Worm (Caenorhabditis elegans) whole organism, L4 larva: Measurements from ENCODE around the gene R09B5.11.
A peak's percentile ranks its signal among the peaks of the same experiment; 100 is the strongest.

ENCODE experiments used
- D1046.2 ChIP-seq: fragments of 200-800 bp; sonication (Bioruptor generic); IDR thresholded peaks from 2 replicates; pipeline ENCODE4 v1.3.6; 2022; ENCODE audit warnings: missing genetic modification characterization, missing compliant biosample characterization
- F26F4.8 ChIP-seq: fragments of 200-800 bp; sonication (Bioruptor generic); conservative IDR thresholded peaks from 2 replicates; pipeline ENCODE4 v1.3.6; 2022; ENCODE audit warnings: missing genetic modification characterization, missing compliant biosample characterization
- F37D6.2 ChIP-seq: sonication (generic microtip); optimal IDR thresholded peaks from 2 replicates; lab custom pipeline; 2016; ENCODE audit warnings: mild to moderate bottlenecking, missing genetic modification characterization, missing compliant biosample characterization
- F44E2.7 ChIP-seq: fragments of 200-800 bp; sonication (Bioruptor generic); IDR thresholded peaks from 2 replicates; pipeline ENCODE4 v2.1.2; 2022; ENCODE audit warnings: missing genetic modification characterization, missing compliant biosample characterization
- Y105C5A.15 ChIP-seq: fragments of 200-800 bp; sonication (Bioruptor generic); IDR thresholded peaks from 2 replicates; pipeline ENCODE4 v1.3.6; 2022; ENCODE audit warnings: missing genetic modification characterization, missing compliant biosample characterization
- Y75B8A.6 ChIP-seq: fragments of 200-800 bp; sonication (Bioruptor generic); IDR thresholded peaks from 2 replicates; pipeline ENCODE4 v1.3.6; 2022; ENCODE audit warnings: missing genetic modification reagents, missing genetic modification characterization, missing compliant biosample characterization
- ama-1 ChIP-seq: fragments of 150-350 bp; optimal IDR thresholded peaks from 2 replicates; lab custom pipeline; 2014; ENCODE audit warnings: inconsistent platforms, mixed read lengths
- arid-1 ChIP-seq: fragments of 200-800 bp; sonication (Bioruptor generic); conservative IDR thresholded peaks from 2 replicates; pipeline ENCODE4 v1.3.6; 2022; ENCODE audit warnings: missing genetic modification reagents, missing genetic modification characterization, missing compliant biosample characterization
- ceh-28 ChIP-seq: fragments of 150-350 bp; optimal IDR thresholded peaks from 2 replicates; lab custom pipeline; 2014; ENCODE audit warnings: missing biosample characterization, missing genetic modification reagents, missing genetic modification characterization
- ceh-44 ChIP-seq: fragments of 200-800 bp; sonication (Bioruptor generic); IDR thresholded peaks from 2 replicates; pipeline ENCODE4 v1.3.6; 2022; ENCODE audit warnings: missing genetic modification reagents, missing genetic modification characterization, missing compliant biosample characterization
- ces-1 ChIP-seq: fragments of 150-350 bp; sonication (generic microtip); optimal IDR thresholded peaks from 4 replicates; lab custom pipeline; 2014; ENCODE audit warnings: missing biosample characterization, missing genetic modification reagents, missing genetic modification characterization
- daf-16 ChIP-seq, 3 experiments: sonication (generic microtip); optimal IDR thresholded peaks; 2 replicates each; lab custom pipeline; 2016 to 2017; ENCODE audit warnings: missing genetic modification characterization in 3 of 3, missing genetic modification reagents in 3 of 3, mild to moderate bottlenecking in 2 of 3, missing compliant biosample characterization in 2 of 3, missing biosample characterization in 1 of 3, moderate library complexity in 1 of 3
- dpl-1 ChIP-seq: fragments of 150-350 bp; optimal IDR thresholded peaks from 2 replicates; lab custom pipeline; 2014; ENCODE audit warnings: missing biosample characterization, missing genetic modification reagents, missing genetic modification characterization
- duxl-1 ChIP-seq: sonication (generic microtip); optimal IDR thresholded peaks from 2 replicates; lab custom pipeline; 2016; ENCODE audit warnings: mild to moderate bottlenecking, missing genetic modification characterization, moderate library complexity, missing compliant biosample characterization; ENCODE audit not compliant: poor library complexity
- egl-43 ChIP-seq: fragments of 200-800 bp; sonication (Bioruptor generic); IDR thresholded peaks from 2 replicates; pipeline ENCODE4 v1.3.6; 2022; ENCODE audit warnings: missing genetic modification reagents, missing genetic modification characterization, missing compliant biosample characterization
- fkh-10 ChIP-seq: fragments of 150-350 bp; optimal IDR thresholded peaks from 2 replicates; lab custom pipeline; 2014; ENCODE audit warnings: missing biosample characterization, missing genetic modification reagents, missing genetic modification characterization
- lin-13 ChIP-seq: fragments of 150-350 bp; optimal IDR thresholded peaks from 2 replicates; lab custom pipeline; 2014; ENCODE audit warnings: missing biosample characterization, missing genetic modification reagents, missing genetic modification characterization
- lin-15B ChIP-seq: fragments of 150-350 bp; sonication (generic microtip); optimal IDR thresholded peaks from 3 replicates; lab custom pipeline; 2014; ENCODE audit warnings: missing biosample characterization, missing genetic modification characterization
- lin-38 ChIP-seq: fragments of 200-800 bp; sonication (Bioruptor generic); IDR thresholded peaks from 2 replicates; pipeline ENCODE4 v1.3.6; 2022; ENCODE audit warnings: missing genetic modification reagents, missing genetic modification characterization, missing compliant biosample characterization
- lin-39 ChIP-seq: fragments of 150-350 bp; optimal IDR thresholded peaks from 2 replicates; lab custom pipeline; 2014; ENCODE audit warnings: missing biosample characterization, missing genetic modification reagents, missing genetic modification characterization
- mep-1 ChIP-seq: fragments of 150-350 bp; sonication (generic microtip); optimal IDR thresholded peaks from 3 replicates; lab custom pipeline; 2014; ENCODE audit warnings: missing biosample characterization, missing genetic modification characterization
- mes-2 ChIP-seq: sonication (generic microtip); optimal IDR thresholded peaks from 2 replicates; lab custom pipeline; 2016; ENCODE audit warnings: missing genotype, mild to moderate bottlenecking, missing genetic modification characterization, missing compliant biosample characterization; ENCODE audit not compliant: poor library complexity, severe bottlenecking
- nhr-11 ChIP-seq: fragments of 150-350 bp; optimal IDR thresholded peaks from 2 replicates; lab custom pipeline; 2014; ENCODE audit warnings: missing biosample characterization, missing genetic modification characterization
- nhr-76 ChIP-seq: fragments of 150-350 bp; optimal IDR thresholded peaks from 2 replicates; lab custom pipeline; 2014; ENCODE audit warnings: missing biosample characterization, missing genetic modification characterization
- php-3 ChIP-seq: fragments of 200-800 bp; sonication (Bioruptor generic); IDR thresholded peaks from 2 replicates; pipeline ENCODE4 v1.3.6; 2022; ENCODE audit warnings: missing genetic modification reagents, missing genetic modification characterization, missing compliant biosample characterization
- pqm-1 ChIP-seq: sonication (generic microtip); optimal IDR thresholded peaks from 2 replicates; lab custom pipeline; 2017; ENCODE audit warnings: missing biosample characterization, missing genetic modification characterization
- rbr-2 ChIP-seq: sonication (generic microtip); optimal IDR thresholded peaks from 2 replicates; lab custom pipeline; 2016; ENCODE audit warnings: missing genotype, missing genetic modification characterization, missing compliant biosample characterization
- snpc-1.2 ChIP-seq: fragments of 200-800 bp; sonication (Bioruptor generic); IDR thresholded peaks from 2 replicates; pipeline ENCODE4 v1.3.6; 2022; ENCODE audit warnings: missing genetic modification reagents, missing genetic modification characterization, missing compliant biosample characterization
- spr-3 ChIP-seq: fragments of 200-800 bp; sonication (Bioruptor generic); optimal IDR thresholded peaks from 2 replicates; lab custom pipeline; 2018; ENCODE audit warnings: mild to moderate bottlenecking, missing genetic modification characterization, missing compliant biosample characterization
- zag-1 ChIP-seq: fragments of 150-350 bp; optimal IDR thresholded peaks from 2 replicates; lab custom pipeline; 2014; ENCODE audit warnings: missing biosample characterization, missing genetic modification characterization
- zfp-2 ChIP-seq: sonication (generic microtip); optimal IDR thresholded peaks from 2 replicates; lab custom pipeline; 2016; ENCODE audit warnings: mild to moderate bottlenecking, missing genetic modification characterization, missing compliant biosample characterization
- zfp-3 ChIP-seq: fragments of 200-800 bp; sonication (Bioruptor generic); conservative IDR thresholded peaks from 2 replicates; pipeline ENCODE4 v1.3.6; 2022; ENCODE audit warnings: missing genetic modification reagents, missing genetic modification characterization, missing compliant biosample characterization
- zip-11 ChIP-seq: fragments of 200-800 bp; sonication (Bioruptor generic); IDR thresholded peaks from 2 replicates; pipeline ENCODE4 v1.3.6; 2022; ENCODE audit warnings: missing genetic modification characterization, missing compliant biosample characterization
- ztf-7 ChIP-seq: fragments of 150-350 bp; optimal IDR thresholded peaks from 2 replicates; lab custom pipeline; 2014; ENCODE audit warnings: missing biosample characterization, missing genetic modification characterization

R09B5.11 gene

ce11 chrV:1474486-1475125 lies 35.6 kb downstream of the R09B5.11 start, which contains the start of the genes F53E2.2 and unc-60 (continued):
- TF ChIP-seq zfp-3 (GFP tag; lab: Robert Waterston, UW) (no peak), F44E2.7 (GFP tag; lab: Robert Waterston, UW) (no peak), dpl-1 (peak; percentile 13)

- TF ChIP-seq arid-1 (GFP tag; lab: Robert Waterston, UW) = peak; percentile 36; the same call in 1 of the 2 replicates
- TF ChIP-seq lin-38 (GFP tag; lab: Robert Waterston, UW) = peak; percentile 47; the same call in 1 of the 2 replicates
- no peak for TF ChIP-seq zip-11
- peak; percentile 1 for TF ChIP-seq mep-1 (tag; lab: Kevin White, UChicago)
- TF ChIP-seq Y105C5A.15 (GFP tag; lab: Robert Waterston, UW) = 0 out of 2 replicates have a peak, but pooled peaks have one; percentile 16
- no peak for TF ChIP-seq ztf-7 (tag; lab: Kevin White, UChicago)
- no peak for TF ChIP-seq lin-39
- TF ChIP-seq, all 104 proteins: peak for 4
These were observed 37.3 kb downstream of the R09B5.11 start for ce11 chrV:1476284-1476792.

- TF ChIP-seq ama-1 (lab: Kevin White, UChicago) (peak; percentile 21), mes-2 (tag; lab: Kevin White, UChicago) (peak; percentile 4), ces-1 (GFP tag; lab: Kevin White, UChicago) (no peak)
These were observed 37.8 kb downstream of the R09B5.11 start for ce11 chrV:1476841-1477240.

- no peak for TF ChIP-seq pqm-1 (tag; lab: Kevin White, UChicago)
- TF ChIP-seq nhr-11 (tag; lab: Kevin White, UChicago) = peak; percentile 39
- peak in 1 of 2 experiments; percentile 1 for TF ChIP-seq daf-16 (GFP tag; optimal IDR thresholded peaks at IDR 0.05; lab: Kevin White, UChicago)
- TF ChIP-seq daf-16 (tag; optimal IDR thresholded peaks at IDR 0.05; lab: Kevin White, UChicago) = no peak
These were observed 41.8 kb downstream of the R09B5.11 start for ce11 chrV:1480841-1481240.

ce11 chrV:1481742-1482141 lies 42.7 kb downstream of the R09B5.11 start, which contains the start of gene C38C3.4:
TSS of gene C38C3.4 (plus strand) at chrV:1482042.
- no peak for TF ChIP-seq D1046.2
- no peak for TF ChIP-seq rbr-2
- no peak for TF ChIP-seq nhr-76
- no peak for TF ChIP-seq Y75B8A.6 (GFP tag; lab: Robert Waterston, UW)
- no peak for TF ChIP-seq dpl-1
- no peak for TF ChIP-seq mes-2 (tag; lab: Kevin White, UChicago)
- no peak for TF ChIP-seq duxl-1 (tag; lab: Kevin White, UChicago)
- TF ChIP-seq ceh-28 (tag; lab: Kevin White, UChicago) = no peak
- TF ChIP-seq lin-15B (tag; lab: Kevin White, UChicago) = no peak
- TF ChIP-seq lin-13 (GFP tag; lab: Kevin White, UChicago) = no peak
- TF ChIP-seq Y105C5A.15 (GFP tag; lab: Robert Waterston, UW) = no peak
- no peak for TF ChIP-seq snpc-1.2 (GFP tag; lab: Robert Waterston, UW)
- no peak for TF ChIP-seq zfp-2
- no peak for TF ChIP-seq zag-1 (tag; lab: Kevin White, UChicago)
- TF ChIP-seq php-3 (GFP tag; lab: Robert Waterston, UW) = no peak
- no peak for TF ChIP-seq ceh-44 (GFP tag; lab: Robert Waterston, UW)
- TF ChIP-seq egl-43 (GFP tag; lab: Robert Waterston, UW) = no peak

- TF ChIP-seq egl-43 (GFP tag; lab: Robert Waterston, UW) (no peak), D1046.2 (no peak), ces-1 (GFP tag; lab: Kevin White, UChicago) (peak; percentile 52), spr-3 (GFP tag; lab: Kevin White, UChicago) (no peak), F26F4.8 (GFP tag; lab: Robert Waterston, UW) (no peak), F37D6.2 (no peak), fkh-10 (GFP tag; lab: Kevin White, UChicago) (peak; percentile 73)
These were observed 47.0 kb downstream of the R09B5.11 start for ce11 chrV:1486031-1486430.
